Fruit fly (Drosophila melanogaster) whole organism, embryonic: ENCODE data around the gene Rab18.

Experiments used
- Ada2b ChIP-seq: fragments of 200-800 bp; sonication (Bioruptor generic); IDR thresholded peaks from 2 replicates; pipeline ENCODE4 v1.3.6; 2022; ENCODE audit warnings: missing biosample characterization, missing genetic modification characterization
- B-H1 ChIP-seq: fragments of 200-800 bp; sonication (Bioruptor generic); IDR thresholded peaks from 3 replicates; pipeline ENCODE4 v1.3.6; 2022; ENCODE audit warnings: missing biosample characterization, missing genetic modification characterization
- CG10267 ChIP-seq: fragments of 200-800 bp; sonication (Bioruptor generic); optimal IDR thresholded peaks from 2 replicates; lab custom pipeline; 2018; ENCODE audit warnings: missing biosample characterization, mild to moderate bottlenecking, missing genetic modification characterization, moderate library complexity
- CG11560 ChIP-seq: fragments of 200-800 bp; sonication (Bioruptor generic); IDR thresholded peaks from 3 replicates; pipeline ENCODE4 v1.3.6; 2022; ENCODE audit warnings: missing biosample characterization, missing genetic modification characterization
- CG14441 ChIP-seq: fragments of 200-800 bp; sonication (Bioruptor generic); IDR thresholded peaks from 2 replicates; pipeline ENCODE4 v1.3.6; 2022; ENCODE audit warnings: missing biosample characterization, missing genetic modification characterization
- CG18619 ChIP-seq: fragments of 200-800 bp; sonication (Bioruptor generic); optimal IDR thresholded peaks from 3 replicates; lab custom pipeline; 2017; ENCODE audit warnings: missing biosample characterization, mild to moderate bottlenecking, missing genetic modification characterization
- CG2116 ChIP-seq: fragments of 200-800 bp; sonication (Bioruptor generic); optimal IDR thresholded peaks from 3 replicates; lab custom pipeline; 2018; ENCODE audit warnings: missing biosample characterization, mild to moderate bottlenecking, missing genetic modification characterization
- CG2678 ChIP-seq: fragments of 200-800 bp; sonication (Bioruptor generic); optimal IDR thresholded peaks from 3 replicates; lab custom pipeline; 2019; ENCODE audit warnings: missing biosample characterization, mild to moderate bottlenecking, missing genetic modification characterization, moderate library complexity
- CG30431 ChIP-seq: fragments of 200-800 bp; sonication (Bioruptor generic); optimal IDR thresholded peaks from 2 replicates; lab custom pipeline; 2017; ENCODE audit warnings: missing biosample characterization, missing genetic modification characterization
- CG31224 ChIP-seq: fragments of 200-800 bp; sonication (Bioruptor generic); IDR thresholded peaks from 2 replicates; pipeline ENCODE4 v1.3.6; 2022; ENCODE audit warnings: missing biosample characterization, missing genetic modification characterization
- CG32767 ChIP-seq: fragments of 200-800 bp; sonication (Bioruptor generic); IDR thresholded peaks from 2 replicates; pipeline ENCODE4 v1.3.6; 2022; ENCODE audit warnings: missing biosample characterization, missing genetic modification characterization
- CG4328 ChIP-seq: fragments of 200-800 bp; sonication (Bioruptor generic); optimal IDR thresholded peaks from 3 replicates; lab custom pipeline; 2017; ENCODE audit warnings: missing biosample characterization, missing genetic modification reagents, missing genetic modification characterization
- CG6689 ChIP-seq: fragments of 200-800 bp; sonication (Bioruptor generic); IDR thresholded peaks from 2 replicates; pipeline ENCODE4 v1.3.6; 2022; ENCODE audit warnings: missing biosample characterization, missing genetic modification characterization
- CG6791 ChIP-seq: fragments of 200-800 bp; sonication (Bioruptor generic); IDR thresholded peaks from 3 replicates; pipeline ENCODE4 v1.3.6; 2022; ENCODE audit warnings: missing biosample characterization, missing genetic modification characterization; ENCODE audit not compliant: partially characterized antibody
- CG7357 ChIP-seq: fragments of 200-800 bp; sonication (Bioruptor generic); IDR thresholded peaks from 3 replicates; pipeline ENCODE4 v1.3.6; 2022; ENCODE audit warnings: missing biosample characterization, missing genetic modification characterization
- CG7786 ChIP-seq: fragments of 200-800 bp; sonication (Bioruptor generic); optimal IDR thresholded peaks from 2 replicates; lab custom pipeline; 2016; ENCODE audit warnings: missing biosample characterization, missing genetic modification characterization
- CrebB ChIP-seq: fragments of 200-800 bp; sonication (Bioruptor generic); optimal IDR thresholded peaks from 3 replicates; lab custom pipeline; 2018; ENCODE audit warnings: missing biosample characterization, mild to moderate bottlenecking, missing genetic modification characterization
- D19A ChIP-seq: fragments of 200-800 bp; optimal IDR thresholded peaks from 3 replicates; lab custom pipeline; 2019; ENCODE audit warnings: missing biosample characterization, mild to moderate bottlenecking, missing genetic modification characterization, moderate library complexity
- Dbx ChIP-seq: fragments of 200-800 bp; sonication (Bioruptor generic); IDR thresholded peaks from 3 replicates; pipeline ENCODE4 v1.3.6; 2022; ENCODE audit warnings: missing biosample characterization, missing genetic modification characterization
- Ets65A ChIP-seq: fragments of 200-800 bp; sonication (Bioruptor generic); peaks from one replicate; lab custom pipeline; 2016; ENCODE audit warnings: missing biosample characterization, missing genetic modification characterization
- Fer3 ChIP-seq: fragments of 200-800 bp; sonication (Bioruptor generic); optimal IDR thresholded peaks from 2 replicates; lab custom pipeline; 2018; ENCODE audit warnings: missing biosample characterization, mild to moderate bottlenecking, missing genetic modification characterization, moderate library complexity
- GATAe ChIP-seq: fragments of 200-800 bp; sonication (Bioruptor generic); conservative IDR thresholded peaks from 2 replicates; pipeline ENCODE4 v1.3.6; 2022; ENCODE audit warnings: missing biosample characterization, missing genetic modification characterization
- HmgZ ChIP-seq: fragments of 200-800 bp; sonication (Bioruptor generic); optimal IDR thresholded peaks from 2 replicates; lab custom pipeline; 2018; ENCODE audit warnings: missing biosample characterization, mild to moderate bottlenecking, missing genetic modification characterization
- Lim3 ChIP-seq: fragments of 200-800 bp; sonication (Bioruptor generic); IDR thresholded peaks from 2 replicates; pipeline ENCODE4 v1.3.6; 2022; ENCODE audit warnings: missing biosample characterization, missing genetic modification characterization
- Oaz ChIP-seq: fragments of 200-800 bp; sonication (Bioruptor generic); IDR thresholded peaks from 2 replicates; pipeline ENCODE4 v1.3.6; 2022; ENCODE audit warnings: missing biosample characterization, missing genetic modification characterization
- Oli ChIP-seq: fragments of 200-800 bp; sonication (Bioruptor generic); optimal IDR thresholded peaks from 2 replicates; lab custom pipeline; 2018; ENCODE audit warnings: missing biosample characterization, mild to moderate bottlenecking, missing genetic modification characterization, moderate library complexity
- Spps ChIP-seq: fragments of 200-800 bp; sonication (Bioruptor generic); optimal IDR thresholded peaks from 2 replicates; lab custom pipeline; 2018; ENCODE audit warnings: missing biosample characterization, mild to moderate bottlenecking, missing genetic modification characterization
- Sry-δ ChIP-seq: fragments of 200-800 bp; sonication (Bioruptor generic); optimal IDR thresholded peaks from 2 replicates; lab custom pipeline; 2016; ENCODE audit warnings: missing biosample characterization, missing genetic modification characterization
- Xbp1 ChIP-seq: fragments of 200-800 bp; sonication (Bioruptor generic); optimal IDR thresholded peaks from 3 replicates; lab custom pipeline; 2016; ENCODE audit warnings: missing biosample characterization, mild to moderate bottlenecking, missing genetic modification characterization
- YL-1 ChIP-seq: fragments of 200-800 bp; sonication (Bioruptor generic); optimal IDR thresholded peaks from 3 replicates; lab custom pipeline; 2017; ENCODE audit warnings: missing biosample characterization, mild to moderate bottlenecking, missing genetic modification characterization
- al ChIP-seq: fragments of 200-800 bp; sonication (Bioruptor generic); IDR thresholded peaks from 2 replicates; pipeline ENCODE4 v1.3.6; 2022; ENCODE audit warnings: missing biosample characterization, missing genetic modification characterization
- aop ChIP-seq: fragments of 200-800 bp; sonication (Bioruptor generic); IDR thresholded peaks from 2 replicates; pipeline ENCODE4 v1.3.6; 2022; ENCODE audit warnings: missing biosample characterization, missing genetic modification characterization
- bowl ChIP-seq: fragments of 200-800 bp; sonication (Bioruptor generic); IDR thresholded peaks from 2 replicates; pipeline ENCODE4 v1.3.6; 2022; ENCODE audit warnings: missing biosample characterization, missing genetic modification characterization
- corto ChIP-seq: fragments of 200-800 bp; sonication (Bioruptor generic); optimal IDR thresholded peaks from 2 replicates; lab custom pipeline; 2016; ENCODE audit warnings: missing biosample characterization, mild to moderate bottlenecking, missing genetic modification characterization, moderate library complexity
- disco-r ChIP-seq: fragments of 200-800 bp; sonication (Bioruptor generic); optimal IDR thresholded peaks from 2 replicates; lab custom pipeline; 2016; ENCODE audit warnings: missing biosample characterization, missing genetic modification characterization
- dmrt99B ChIP-seq: fragments of 200-800 bp; sonication (Bioruptor generic); optimal IDR thresholded peaks from 2 replicates; lab custom pipeline; 2018; ENCODE audit warnings: missing biosample characterization, mild to moderate bottlenecking, missing genetic modification characterization, moderate library complexity
- dysf ChIP-seq: fragments of 200-800 bp; sonication (Bioruptor generic); IDR thresholded peaks from 3 replicates; pipeline ENCODE4 v1.3.6; 2022; ENCODE audit warnings: missing biosample characterization, missing genetic modification characterization
- ewg ChIP-seq: fragments of 200-800 bp; sonication (Bioruptor generic); optimal IDR thresholded peaks from 3 replicates; lab custom pipeline; 2017; ENCODE audit warnings: mild to moderate bottlenecking, missing biosample characterization, missing genetic modification reagents, missing genetic modification characterization
- fd102C ChIP-seq: fragments of 200-800 bp; sonication (Bioruptor generic); optimal IDR thresholded peaks from 2 replicates; lab custom pipeline; 2018; ENCODE audit warnings: missing biosample characterization, mild to moderate bottlenecking, missing genetic modification characterization, moderate library complexity
- fd3F ChIP-seq: fragments of 200-800 bp; sonication (Bioruptor generic); optimal IDR thresholded peaks from 2 replicates; lab custom pipeline; 2018; ENCODE audit warnings: missing biosample characterization, mild to moderate bottlenecking, missing genetic modification characterization, moderate library complexity
- gfzf ChIP-seq: fragments of 200-800 bp; sonication (Bioruptor generic); optimal IDR thresholded peaks from 2 replicates; lab custom pipeline; 2016; ENCODE audit warnings: missing biosample characterization, mild to moderate bottlenecking, missing genetic modification characterization, moderate library complexity
- ham ChIP-seq: fragments of 200-800 bp; sonication (Bioruptor generic); IDR thresholded peaks from 2 replicates; pipeline ENCODE4 v1.3.6; 2022; ENCODE audit warnings: missing biosample characterization, missing genetic modification characterization
- hkb ChIP-seq, 2 experiments: fragments of 200-800 bp in 1 of 2; fragments of >200 bp in 1 of 2; sonication (Bioruptor generic) in 1 of 2; IDR thresholded peaks in 1 of 2; optimal IDR thresholded peaks in 1 of 2; 2 replicates each; pipeline versions ENCODE4 v1.3.6 to Lab custom; 2017 to 2022; ENCODE audit warnings: missing biosample characterization in 1 of 2, missing genetic modification characterization in 1 of 2
- insv ChIP-seq, 2 experiments: fragments of 200-800 bp; sonication (Bioruptor generic); optimal IDR thresholded peaks; 3 replicates each; lab custom pipeline; 2016 to 2018; ENCODE audit warnings: missing biosample characterization in 2 of 2, missing genetic modification characterization in 2 of 2
- kni ChIP-seq: fragments of 200-800 bp; sonication (Bioruptor generic); optimal IDR thresholded peaks from 3 replicates; lab custom pipeline; 2017; ENCODE audit warnings: mild to moderate bottlenecking, missing biosample characterization, missing genetic modification reagents, missing genetic modification characterization
- ranshi ChIP-seq: fragments of 200-800 bp; sonication (Bioruptor generic); IDR thresholded peaks from 2 replicates; pipeline ENCODE4 v1.3.6; 2022; ENCODE audit warnings: missing biosample characterization, missing genetic modification characterization
- sens-2 ChIP-seq: fragments of 200-800 bp; sonication (Bioruptor generic); IDR thresholded peaks from 2 replicates; pipeline ENCODE4 v1.3.6; 2022; ENCODE audit warnings: missing biosample characterization, missing genetic modification characterization
- sug ChIP-seq: fragments of 200-800 bp; optimal IDR thresholded peaks from 2 replicates; lab custom pipeline; 2019; ENCODE audit warnings: missing biosample characterization, mild to moderate bottlenecking, missing genetic modification characterization, moderate library complexity
- tgo ChIP-seq: fragments of 200-800 bp; sonication (Bioruptor generic); IDR thresholded peaks from 3 replicates; pipeline ENCODE4 v1.3.6; 2022; ENCODE audit warnings: missing biosample characterization, missing genetic modification characterization
- tio ChIP-seq: fragments of 200-800 bp; sonication (Bioruptor generic); optimal IDR thresholded peaks from 2 replicates; lab custom pipeline; 2017; ENCODE audit warnings: missing biosample characterization, missing genetic modification characterization, inconsistent platforms

The Rab18 gene

dm6 chrX:5718476-5719012, 46.9 kb upstream of the Rab18 start (continued):
- peak; percentile 44 for TF ChIP-seq CG18619
- TF ChIP-seq Ets65A, result no peak
- TF ChIP-seq Oli, result peak; percentile 59
- TF ChIP-seq YL-1 (GFP tag; lab: Kevin White, UChicago), result no peak
- TF ChIP-seq al, result peak; percentile 72
- TF ChIP-seq D19A (tag; lab: Kevin White, UChicago), result peak; percentile 31
- TF ChIP-seq kni (GFP tag; lab: Kevin White, UChicago), result no peak
- no peak for TF ChIP-seq Spps (tag; lab: Kevin White, UChicago)
- no peak for TF ChIP-seq disco-r
- TF ChIP-seq dmrt99B (tag; lab: Kevin White, UChicago), result peak; percentile 56
- peak; percentile 69 for TF ChIP-seq tgo (GFP tag; lab: Robert Waterston, UW)
- no peak for TF ChIP-seq aop
- TF ChIP-seq CrebB (tag; lab: Kevin White, UChicago), result peak; percentile 8
- TF ChIP-seq corto (GFP tag; lab: Kevin White, UChicago), result peak; percentile 43
- no peak for TF ChIP-seq CG7357
- peak; percentile 85 for TF ChIP-seq CG2678 (tag; lab: Kevin White, UChicago)
- peak; percentile 39; the same call in 1 of the 3 replicates for TF ChIP-seq CG11560 (tag; lab: Robert Waterston, UW)
- TF ChIP-seq CG31224 (GFP tag; lab: Robert Waterston, UW), result peak; percentile 64
- peak; percentile 65 for TF ChIP-seq CG6689 (GFP tag; lab: Robert Waterston, UW)
- peak; percentile 78 for TF ChIP-seq Ada2b (GFP tag; lab: Robert Waterston, UW)
- peak; percentile 46 for TF ChIP-seq HmgZ
- TF ChIP-seq Xbp1, result peak; percentile 43
- peak; percentile 81 for TF ChIP-seq fd3F (GFP tag; lab: Kevin White, UChicago)
- TF ChIP-seq insv (GFP tag; optimal IDR thresholded peaks at IDR 0.05; lab: Kevin White, UChicago), result peak in 1 of 2 experiments; percentile 8
- no peak for TF ChIP-seq CG7786 (GFP tag; lab: Kevin White, UChicago)
- peak; percentile 92 for TF ChIP-seq sug
- TF ChIP-seq ewg (GFP tag; lab: Kevin White, UChicago), result no peak
- TF ChIP-seq CG4328 (GFP tag; lab: Kevin White, UChicago), result peak; percentile 28
- no peak for TF ChIP-seq hkb (optimal IDR thresholded peaks at IDR 0.05; lab: Kevin White, UChicago)
- TF ChIP-seq hkb (GFP tag; IDR thresholded peaks at IDR 0.05; lab: Robert Waterston, UW), result peak; percentile 64; the same call in 1 of the 2 replicates
- TF ChIP-seq tio, result peak; percentile 28
- no peak for TF ChIP-seq Sry-δ (GFP tag; lab: Kevin White, UChicago)
- peak; percentile 18; the same call in 1 of the 3 replicates for TF ChIP-seq B-H1 (GFP tag; lab: Robert Waterston, UW)
- no peak for TF ChIP-seq gfzf (GFP tag; lab: Kevin White, UChicago)
- peak; percentile 20; the same call in 1 of the 2 replicates for TF ChIP-seq GATAe (GFP tag; lab: Robert Waterston, UW)
- peak; percentile 82 for TF ChIP-seq dysf
- TF ChIP-seq ranshi (GFP tag; lab: Robert Waterston, UW), result peak; percentile 71; the same call in 1 of the 2 replicates
- TF ChIP-seq CG30431 (GFP tag; lab: Kevin White, UChicago), result no peak
- TF ChIP-seq ham, result no peak
- no peak for TF ChIP-seq CG6791 (GFP tag; lab: Robert Waterston, UW)
- 0 out of 2 replicates have a peak, but pooled peaks have one; percentile 17 for TF ChIP-seq CG32767
- peak; percentile 49; the same call in 1 of the 2 replicates for TF ChIP-seq bowl (GFP tag; lab: Robert Waterston, UW)
- TF ChIP-seq Dbx (GFP tag; lab: Robert Waterston, UW), result peak; percentile 88
- TF ChIP-seq Fer3, result peak; percentile 82
- no peak for TF ChIP-seq CG2116 (GFP tag; lab: Kevin White, UChicago)
- peak; percentile 56; the same call in 1 of the 2 replicates for TF ChIP-seq CG14441 (GFP tag; lab: Robert Waterston, UW)
- TF ChIP-seq sens-2 (GFP tag; lab: Robert Waterston, UW), result 0 out of 2 replicates have a peak, but pooled peaks have one; percentile 22
- TF ChIP-seq Oaz, result peak; percentile 39; the same call in 1 of the 2 replicates
- peak; percentile 28 for TF ChIP-seq CG10267 (tag; lab: Kevin White, UChicago)
- TF ChIP-seq fd102C (GFP tag; lab: Kevin White, UChicago), result no peak
- no peak for TF ChIP-seq Lim3
